Fruit fly (Drosophila melanogaster) S2 (cell line): Measurements from ENCODE around the gene Dlip2.

ENCODE experiments used
- CG8478 ChIP-seq: fragments of >200 bp; optimal IDR thresholded peaks from 2 replicates; lab custom pipeline; 2018
- CTCF ChIP-seq, 2 experiments: fragments of >200 bp; optimal IDR thresholded peaks; 2 replicates each; lab custom pipeline; 2018

Dlip2 gene

DNA sequence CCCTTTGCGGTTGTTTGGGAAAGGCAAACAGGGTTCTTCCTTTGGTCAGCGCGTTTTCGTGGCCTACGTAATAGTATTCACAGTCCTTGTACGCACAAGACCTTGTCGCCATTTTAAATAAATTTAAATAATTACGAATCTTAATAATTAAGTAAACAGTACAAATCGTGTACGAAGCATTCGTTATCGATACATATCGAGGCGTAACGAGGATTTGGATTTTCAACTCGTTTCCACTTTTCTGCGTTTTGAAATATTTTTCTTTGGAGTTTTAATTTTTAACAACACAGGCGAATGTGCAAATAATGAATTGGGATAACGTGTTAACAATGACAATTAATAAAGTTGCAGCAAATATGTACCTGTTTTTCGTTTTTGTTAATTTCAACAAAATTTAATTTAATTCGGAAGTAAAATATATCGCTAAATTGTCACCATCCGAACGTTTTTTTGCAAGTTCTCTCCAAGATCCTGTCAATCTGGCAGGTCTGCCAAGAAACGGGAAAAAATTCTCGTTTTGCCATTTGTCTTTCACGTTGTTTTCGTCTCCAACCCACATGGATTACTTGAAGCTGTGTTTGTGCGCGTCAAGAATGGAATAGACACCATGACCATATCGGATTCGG, at the start of gene Dlip2, which contains the start of gene rpk:
Gene Dlip2, minus strand, starts transcription at position 199 of the 626 bp plus-strand sequence.
Gene rpk, plus strand, starts transcription at position 525 of the 626 bp plus-strand sequence.
- TF ChIP-seq CG8478 (no peak), CTCF (optimal IDR thresholded peaks at IDR 0.05; lab: Kevin White, UChicago) (no peak)

DNA sequence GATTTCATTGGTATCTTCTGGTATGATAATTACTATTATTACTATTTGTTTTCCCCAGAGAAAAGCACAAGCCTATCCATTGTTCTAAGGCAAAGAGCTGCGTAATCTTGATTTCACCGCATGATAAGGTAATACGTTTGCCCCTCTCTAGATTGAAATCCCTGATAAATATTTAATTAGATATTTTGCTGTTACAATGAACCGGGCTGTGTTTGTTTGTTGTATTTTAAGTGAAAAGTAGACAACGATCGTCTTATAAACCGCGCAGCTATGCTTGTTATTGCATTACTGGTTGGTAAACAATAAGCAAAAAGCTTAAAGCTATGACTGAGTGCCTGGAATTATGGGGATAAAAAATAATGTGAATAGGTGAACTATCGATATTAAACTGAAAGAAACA, 49.4 kb upstream of the Dlip2 start:
- TF ChIP-seq CTCF (optimal IDR thresholded peaks at IDR 0.05; lab: Kevin White, UChicago) (no peak), CG8478 (no peak)

DNA sequence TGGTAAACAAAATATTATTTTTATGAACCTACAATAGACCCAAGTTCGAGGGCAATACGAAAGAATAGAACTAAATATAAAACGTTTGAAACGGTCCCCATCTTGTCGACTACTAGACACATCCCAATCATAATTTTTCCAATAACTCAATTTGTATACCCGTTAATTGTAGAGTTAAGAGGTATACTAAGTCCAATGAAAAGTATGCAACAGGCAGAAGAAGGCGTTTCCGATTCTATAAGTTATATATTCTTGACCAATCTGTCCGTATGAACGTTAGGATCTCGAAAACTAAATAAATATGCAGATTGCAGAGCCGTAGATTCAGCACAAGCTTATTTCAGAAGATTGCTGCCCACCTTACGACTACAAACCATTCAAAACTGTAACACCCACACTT, 45.1 kb upstream of the Dlip2 start, which contains the start of gene CG33927:
Gene CG33927, minus strand, starts transcription at position 101 of the 400 bp plus-strand sequence.
- TF ChIP-seq CG8478 (no peak), CTCF (optimal IDR thresholded peaks at IDR 0.05; lab: Kevin White, UChicago) (no peak)

DNA sequence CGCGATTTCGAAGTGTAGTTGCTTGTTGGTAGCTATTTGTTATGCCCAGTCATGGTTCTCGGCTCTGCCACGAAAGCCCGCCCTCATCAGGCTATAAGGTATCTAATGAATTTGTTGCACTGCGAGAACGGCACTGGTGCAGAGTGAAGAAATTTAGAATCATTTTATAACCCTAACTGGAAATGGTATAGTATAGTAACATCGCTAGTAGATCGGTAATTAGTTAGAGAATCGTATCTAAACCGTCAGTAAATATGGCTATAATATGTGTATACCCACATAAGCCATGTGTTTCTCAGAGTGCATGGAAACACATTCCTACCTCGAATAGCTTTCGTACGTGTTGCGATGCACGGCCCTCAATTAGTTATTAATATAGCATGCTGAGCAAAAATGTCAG, 41.8 kb upstream of the Dlip2 start:
- no peak for TF ChIP-seq CTCF (optimal IDR thresholded peaks at IDR 0.05; lab: Kevin White, UChicago)
- no peak for TF ChIP-seq CG8478

DNA sequence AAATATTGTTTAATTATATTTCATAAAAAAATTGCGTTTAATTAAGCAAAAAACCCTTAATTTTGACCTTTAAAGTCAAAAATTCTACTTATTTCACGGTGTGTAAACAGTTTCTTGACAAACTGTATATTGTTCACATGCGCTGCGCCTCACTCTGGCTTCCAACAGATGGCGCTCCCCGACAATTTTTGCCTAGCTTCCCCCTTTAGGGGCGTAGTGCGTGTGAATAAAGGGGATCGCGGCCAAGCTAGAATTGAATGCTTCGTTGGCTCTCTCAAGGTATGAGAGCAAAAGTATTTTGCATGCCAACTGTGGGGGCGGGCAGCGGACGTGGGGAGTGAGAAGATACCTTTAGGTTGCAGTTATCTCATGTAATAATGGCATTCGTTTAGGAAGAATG, 39.4 kb upstream of the Dlip2 start:
- peak; percentile 79 to 80 for TF ChIP-seq CTCF (optimal IDR thresholded peaks at IDR 0.05; lab: Kevin White, UChicago)

DNA sequence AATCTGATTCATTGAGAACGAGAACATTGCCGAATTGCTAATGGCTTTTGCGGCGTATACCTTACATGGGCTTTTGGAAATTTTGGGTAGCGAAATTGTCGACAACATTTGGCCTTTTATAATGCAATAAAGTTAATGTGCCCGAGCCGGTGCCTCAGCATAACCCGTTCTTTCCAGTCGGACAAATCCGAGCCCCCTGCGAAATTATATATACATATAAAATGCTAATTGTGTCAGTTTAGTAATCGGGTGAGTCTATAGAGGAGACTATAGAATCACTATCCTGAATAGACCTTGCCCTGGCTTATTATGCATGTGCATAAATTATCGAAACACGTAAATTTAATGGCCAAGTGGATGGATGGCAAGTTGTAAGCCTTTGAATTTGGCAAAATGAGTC, 32.9 kb upstream of the Dlip2 start:
- no peak for TF ChIP-seq CTCF (optimal IDR thresholded peaks at IDR 0.05; lab: Kevin White, UChicago)
- TF ChIP-seq CG8478: no peak

DNA sequence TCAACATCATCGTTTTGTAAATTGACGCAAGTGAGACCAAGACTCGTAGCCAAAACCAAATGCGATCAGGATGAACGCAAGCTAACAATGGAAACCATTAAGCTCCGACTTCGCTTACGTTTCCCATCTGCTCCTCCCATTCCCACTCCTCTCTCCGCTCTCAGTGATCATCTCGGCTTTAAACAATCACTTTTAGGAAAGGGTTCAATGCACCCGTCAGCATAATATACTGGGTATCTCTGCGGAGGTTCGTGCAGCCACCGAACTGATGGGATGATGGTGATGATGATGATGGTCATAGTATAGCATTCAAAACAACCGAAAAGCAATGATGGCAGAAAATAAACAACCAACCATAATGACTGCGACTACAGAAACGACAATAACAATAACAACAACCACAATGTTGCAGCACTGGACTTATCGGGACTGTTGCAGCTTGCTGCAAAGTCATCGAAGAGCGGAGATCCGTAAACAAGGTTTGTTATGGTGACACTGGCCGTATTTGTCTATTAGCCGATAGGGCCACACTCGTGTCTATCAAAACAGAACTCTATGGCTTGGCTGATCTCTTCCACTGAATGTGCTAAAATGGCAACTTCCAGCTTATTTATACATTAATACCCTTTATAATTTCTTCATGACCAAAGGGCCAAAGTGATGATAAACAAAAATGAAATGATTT, 31.7 kb upstream of the Dlip2 start:
- no peak for TF ChIP-seq CTCF (optimal IDR thresholded peaks at IDR 0.05; lab: Kevin White, UChicago)
- no peak for TF ChIP-seq CG8478

DNA sequence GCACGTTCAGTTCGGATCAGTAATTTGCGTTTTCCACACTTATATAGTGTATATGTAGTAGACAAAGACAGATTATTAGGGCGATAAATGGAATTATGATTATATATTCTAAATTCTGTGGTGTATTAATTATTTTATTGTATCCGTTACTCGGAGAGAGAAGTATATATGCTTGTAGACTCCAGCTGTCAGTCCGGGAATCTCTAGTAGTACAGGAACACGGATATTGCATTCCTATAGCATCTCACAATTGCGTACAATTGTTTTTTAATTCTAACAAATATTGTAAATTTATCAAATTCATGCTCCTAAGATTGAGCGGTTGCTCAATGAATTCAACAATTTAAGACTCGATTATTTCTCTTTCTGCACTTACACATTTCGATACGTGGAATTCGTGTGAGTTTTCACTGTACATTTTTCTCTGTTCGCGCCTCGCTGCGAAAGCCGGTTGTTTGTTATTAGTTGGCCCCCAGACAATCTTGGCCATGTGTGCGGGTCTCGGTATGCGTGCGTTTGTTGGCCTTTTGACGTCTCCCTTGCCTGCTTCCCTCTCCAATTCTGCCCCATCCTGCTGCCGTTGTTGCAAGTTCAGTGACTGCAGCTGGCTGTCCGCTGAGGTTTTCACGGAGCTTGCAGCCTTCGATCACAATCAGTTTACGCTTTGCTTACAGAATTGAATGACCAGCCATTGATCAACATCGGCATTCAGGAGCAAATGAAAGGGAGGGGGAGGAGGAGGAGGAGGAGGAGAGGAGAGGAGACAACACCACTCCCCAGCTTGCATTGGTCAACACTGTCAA, 22.1 kb upstream of the Dlip2 start:
- no peak for TF ChIP-seq CG8478
- no peak for TF ChIP-seq CTCF (optimal IDR thresholded peaks at IDR 0.05; lab: Kevin White, UChicago)

DNA sequence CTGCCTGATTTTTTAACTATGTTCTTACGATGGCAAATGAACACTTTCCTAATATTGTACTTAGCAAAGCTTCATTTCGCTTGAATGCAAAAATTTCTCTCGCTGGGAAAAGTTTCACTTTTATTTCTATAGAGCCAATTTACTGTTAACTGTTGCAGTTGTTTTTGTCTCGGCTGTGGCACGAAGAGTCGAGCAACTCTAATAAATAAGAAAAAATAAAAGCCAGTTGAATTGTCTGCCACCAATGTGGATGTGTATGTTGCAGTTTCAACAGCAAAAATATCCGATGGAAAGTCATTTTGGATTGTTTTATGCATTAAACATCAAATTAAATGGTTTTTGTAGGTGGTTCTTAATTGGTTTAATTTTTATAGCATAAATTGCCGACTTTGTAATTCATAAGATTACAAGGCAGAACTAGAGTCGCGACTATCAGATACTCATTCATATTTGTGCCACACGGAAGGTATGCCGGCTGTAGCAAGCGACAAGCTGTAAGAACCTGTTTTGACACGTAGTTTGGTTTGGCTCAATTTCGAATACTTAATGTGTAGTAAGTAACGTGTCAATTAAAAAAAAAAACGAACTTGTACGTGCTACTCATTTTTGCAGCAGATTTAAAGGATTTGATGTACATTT, 20.7 kb upstream of the Dlip2 start:
- TF ChIP-seq CG8478: no peak
- TF ChIP-seq CTCF (optimal IDR thresholded peaks at IDR 0.05; lab: Kevin White, UChicago): no peak

DNA sequence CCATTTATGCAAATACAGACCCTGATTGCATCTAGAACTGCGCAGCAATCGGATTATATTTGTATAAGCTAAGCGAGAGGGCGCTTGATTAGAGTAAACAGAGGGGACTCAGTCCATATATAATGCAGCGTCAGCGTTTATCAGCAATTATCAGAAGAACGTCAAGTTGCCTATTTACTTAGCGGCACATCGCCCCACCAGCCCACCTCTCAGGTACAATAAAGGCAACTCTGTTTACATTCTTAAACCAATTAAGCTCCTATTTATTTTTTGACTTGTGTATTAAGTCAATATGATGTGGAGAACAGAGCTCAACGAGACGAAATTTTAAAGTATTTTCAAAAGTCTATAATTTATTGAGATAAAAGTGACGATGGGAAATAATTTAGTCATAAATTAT, 19.5 kb upstream of the Dlip2 start:
- TF ChIP-seq CG8478: no peak
- TF ChIP-seq CTCF (optimal IDR thresholded peaks at IDR 0.05; lab: Kevin White, UChicago): no peak

DNA sequence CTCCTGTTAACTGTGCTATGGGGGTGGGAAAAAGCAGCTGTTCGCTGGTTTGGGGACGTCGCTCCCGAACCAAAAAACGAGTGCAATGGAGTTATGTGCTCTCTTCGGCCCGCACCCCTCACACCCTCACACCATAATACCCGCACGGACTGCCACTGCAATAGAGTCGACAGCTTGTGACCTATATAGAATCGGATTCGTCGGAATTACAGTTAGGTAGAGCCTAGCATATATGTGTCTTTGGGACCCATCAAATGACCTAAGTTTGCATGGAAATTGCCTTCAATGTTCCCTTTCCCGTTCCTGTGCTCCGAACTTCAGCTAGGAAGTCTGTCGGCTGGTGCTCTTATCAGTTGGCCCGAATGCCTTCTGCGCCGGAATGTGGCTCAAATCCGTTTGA, 18.7 kb upstream of the Dlip2 start:
- TF ChIP-seq CG8478 (no peak), CTCF (optimal IDR thresholded peaks at IDR 0.05; lab: Kevin White, UChicago) (no peak)

DNA sequence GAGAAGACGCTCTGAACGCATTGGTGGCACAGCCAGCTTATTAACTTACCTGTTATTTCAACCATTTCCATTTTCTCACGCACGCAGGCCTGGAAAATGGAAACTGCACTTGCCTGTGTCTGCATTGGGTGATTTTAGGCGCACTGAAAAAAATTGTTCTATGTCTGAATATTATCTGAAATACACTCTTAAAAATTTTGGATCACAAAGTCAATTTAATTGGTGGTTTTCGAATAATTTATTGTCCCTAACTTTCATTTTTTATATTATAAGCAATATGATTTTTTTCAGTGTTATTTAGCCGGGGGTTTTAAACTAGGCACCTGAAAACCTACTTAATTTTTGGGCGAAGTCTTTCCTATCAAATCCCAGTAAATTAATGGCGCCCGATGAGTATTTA, 17.6 kb upstream of the Dlip2 start:
- TF ChIP-seq CTCF (optimal IDR thresholded peaks at IDR 0.05; lab: Kevin White, UChicago) (no peak), CG8478 (no peak)

DNA sequence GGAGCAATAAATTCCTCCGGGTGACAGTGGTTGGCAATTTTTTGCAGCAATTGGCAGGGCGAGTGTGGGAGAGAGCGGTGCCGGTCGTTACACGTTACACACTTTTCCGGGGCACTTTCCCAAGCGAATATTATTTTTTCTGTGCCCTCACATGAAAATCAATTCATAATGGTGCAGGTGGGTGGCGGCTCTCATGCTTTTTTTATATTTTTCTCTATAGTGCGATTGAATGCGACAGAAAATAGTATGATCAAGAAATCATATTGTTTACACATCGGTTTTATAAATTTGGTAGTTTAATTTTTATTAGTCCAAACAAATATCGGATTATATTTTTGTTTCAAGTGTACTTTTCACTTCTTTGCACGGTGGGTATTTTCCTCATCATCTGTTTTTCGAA, 16.2 kb upstream of the Dlip2 start:
- TF ChIP-seq CG8478: no peak
- no peak for TF ChIP-seq CTCF (optimal IDR thresholded peaks at IDR 0.05; lab: Kevin White, UChicago)

DNA sequence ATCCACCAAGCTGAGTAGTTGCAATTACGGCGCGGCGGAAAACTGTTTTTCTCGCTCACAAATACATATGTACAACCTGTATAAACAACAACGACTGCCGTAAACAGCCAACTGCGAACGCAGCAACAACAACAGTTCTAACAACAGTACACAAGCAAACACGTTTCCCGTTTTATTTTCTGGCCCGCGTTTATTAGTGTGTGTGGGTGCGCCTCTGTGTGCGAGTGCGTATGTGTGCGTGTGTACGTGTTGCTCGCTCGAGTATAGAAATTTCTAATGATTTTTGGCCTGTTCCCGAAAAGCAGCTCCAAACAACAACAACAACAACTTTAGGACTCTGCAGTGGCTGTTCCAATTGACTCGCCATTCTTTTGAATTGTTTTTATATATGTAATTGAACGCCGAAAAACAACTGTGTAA, 14.5 kb upstream of the Dlip2 start:
- TF ChIP-seq CG8478 (no peak), CTCF (optimal IDR thresholded peaks at IDR 0.05; lab: Kevin White, UChicago) (no peak)
